Worm (Caenorhabditis elegans): Measurements from ENCODE around the gene T09D3.3.

DNA sequence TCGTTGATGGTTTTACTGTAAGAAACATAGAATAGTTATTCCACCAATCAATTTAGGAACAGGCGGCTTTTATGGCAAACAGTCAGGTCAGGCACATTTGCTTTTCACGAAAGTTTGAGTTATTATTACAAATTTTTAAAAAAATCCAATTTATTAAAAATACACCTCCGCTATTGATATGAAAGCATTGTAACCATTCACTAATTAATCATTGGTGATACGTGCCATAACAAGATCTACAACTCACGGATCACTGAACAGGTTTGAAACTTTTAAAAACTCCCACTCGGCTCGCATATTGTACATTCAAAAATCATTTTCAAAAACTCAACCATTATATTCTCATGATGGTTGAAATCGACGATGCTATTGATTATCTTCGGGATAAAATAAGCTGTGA, 9.9 kb downstream of the T09D3.3 start, which contains the start of gene srg-27:
- TF ChIP-seq hlh-13 (GFP tag; optimal IDR thresholded peaks at IDR 0.05) = no peak
- no peak for TF ChIP-seq fkh-10 (GFP tag; optimal IDR thresholded peaks at IDR 0.05)
